Fruit fly (Drosophila melanogaster) whole organism, embryonic: ENCODE data around the gene CG18765.

Source experiments
- Blimp-1 ChIP-seq: fragments of 200-800 bp; sonication (Bioruptor generic); optimal IDR thresholded peaks from 3 replicates; lab custom pipeline; 2018; ENCODE audit warnings: missing biosample characterization, missing genetic modification characterization, mild to moderate bottlenecking, moderate library complexity, missing genetic modification reagents
- BtbVII ChIP-seq: fragments of 200-800 bp; sonication (Bioruptor generic); optimal IDR thresholded peaks from 3 replicates; lab custom pipeline; 2017; ENCODE audit warnings: missing biosample characterization, mild to moderate bottlenecking, missing genetic modification characterization
- C15 ChIP-seq: fragments of 200-800 bp; sonication (Bioruptor generic); IDR thresholded peaks from 3 replicates; pipeline ENCODE4 v1.3.6; 2022; ENCODE audit warnings: missing biosample characterization, missing genetic modification characterization
- CG10267 ChIP-seq: fragments of 200-800 bp; sonication (Bioruptor generic); optimal IDR thresholded peaks from 2 replicates; lab custom pipeline; 2018; ENCODE audit warnings: missing biosample characterization, mild to moderate bottlenecking, missing genetic modification characterization, moderate library complexity
- CG11695 ChIP-seq: fragments of 200-800 bp; sonication (Bioruptor generic); IDR thresholded peaks from 3 replicates; pipeline ENCODE4 v1.3.6; 2022; ENCODE audit warnings: missing biosample characterization, missing genetic modification characterization
- CG12219 ChIP-seq: fragments of 200-800 bp; sonication (Bioruptor generic); optimal IDR thresholded peaks from 3 replicates; lab custom pipeline; 2018; ENCODE audit warnings: missing biosample characterization, mild to moderate bottlenecking, missing genetic modification characterization
- CG14860 ChIP-seq: fragments of 200-800 bp; sonication (Bioruptor generic); IDR thresholded peaks from 3 replicates; pipeline ENCODE4 v1.3.6; 2022; ENCODE audit warnings: missing biosample characterization, missing genetic modification characterization; ENCODE audit not compliant: partially characterized antibody
- CG14965 ChIP-seq: fragments of 200-800 bp; sonication (Bioruptor generic); optimal IDR thresholded peaks from 2 replicates; lab custom pipeline; 2016; ENCODE audit warnings: missing biosample characterization, missing genetic modification characterization, borderline replicate concordance
- CG18262 ChIP-seq: fragments of 200-800 bp; optimal IDR thresholded peaks from 3 replicates; lab custom pipeline; 2019; ENCODE audit warnings: missing biosample characterization, mild to moderate bottlenecking, missing genetic modification characterization, moderate library complexity
- CG2120 ChIP-seq: fragments of 200-800 bp; sonication (Bioruptor generic); optimal IDR thresholded peaks from 3 replicates; lab custom pipeline; 2016; ENCODE audit warnings: missing biosample characterization, missing genetic modification characterization
- CG2199 ChIP-seq: fragments of 200-800 bp; sonication (Bioruptor generic); IDR thresholded peaks from 3 replicates; pipeline ENCODE4 v1.3.6; 2022; ENCODE audit warnings: missing biosample characterization, missing genetic modification characterization
- CG31365 ChIP-seq: fragments of 200-800 bp; sonication (Bioruptor generic); optimal IDR thresholded peaks from 2 replicates; lab custom pipeline; 2018; ENCODE audit warnings: missing biosample characterization, mild to moderate bottlenecking, missing genetic modification characterization
- CG31441 ChIP-seq: fragments of 200-800 bp; sonication (Bioruptor generic); IDR thresholded peaks from 2 replicates; pipeline ENCODE4 v1.3.6; 2022; ENCODE audit warnings: missing biosample characterization, missing genetic modification characterization
- CG42726 ChIP-seq: fragments of 200-800 bp; sonication (Bioruptor generic); IDR thresholded peaks from 2 replicates; pipeline ENCODE4 v1.3.6; 2022; ENCODE audit warnings: missing biosample characterization, missing genetic modification characterization; ENCODE audit not compliant: partially characterized antibody
- CG43689 ChIP-seq: fragments of 200-800 bp; sonication (Bioruptor generic); IDR thresholded peaks from 2 replicates; pipeline ENCODE4 v1.3.6; 2022; ENCODE audit warnings: missing biosample characterization, missing genetic modification characterization
- CG4730 ChIP-seq: fragments of 200-800 bp; sonication (Bioruptor generic); IDR thresholded peaks from 2 replicates; pipeline ENCODE4 v1.3.6; 2022; ENCODE audit warnings: missing biosample characterization, missing genetic modification characterization
- CG7786 ChIP-seq: fragments of 200-800 bp; sonication (Bioruptor generic); optimal IDR thresholded peaks from 2 replicates; lab custom pipeline; 2016; ENCODE audit warnings: missing biosample characterization, missing genetic modification characterization
- CG7839 ChIP-seq: fragments of 200-800 bp; sonication (Bioruptor generic); optimal IDR thresholded peaks from 3 replicates; lab custom pipeline; 2018; ENCODE audit warnings: missing biosample characterization, mild to moderate bottlenecking, missing genetic modification characterization, moderate library complexity
- CG8765 ChIP-seq: fragments of 200-800 bp; sonication (Bioruptor generic); IDR thresholded peaks from 2 replicates; pipeline ENCODE4 v1.3.6; 2022; ENCODE audit warnings: missing biosample characterization, missing genetic modification characterization
- CG9797 ChIP-seq: fragments of 200-800 bp; sonication (Bioruptor generic); optimal IDR thresholded peaks from 3 replicates; lab custom pipeline; 2018; ENCODE audit warnings: missing biosample characterization, mild to moderate bottlenecking, missing genetic modification characterization
- Dad ChIP-seq: fragments of 200-800 bp; sonication (Bioruptor generic); optimal IDR thresholded peaks from 3 replicates; lab custom pipeline; 2016; ENCODE audit warnings: missing biosample characterization, missing genetic modification characterization
- Dll ChIP-seq: fragments of 200-800 bp; sonication (Bioruptor generic); IDR thresholded peaks from 4 replicates; pipeline ENCODE4 v1.3.6; 2022; ENCODE audit warnings: missing biosample characterization, missing genetic modification characterization; ENCODE audit not compliant: partially characterized antibody
- H2.0 ChIP-seq: fragments of 200-800 bp; sonication (Bioruptor generic); IDR thresholded peaks from 2 replicates; pipeline ENCODE4 v1.3.6; 2022; ENCODE audit warnings: missing biosample characterization, missing genetic modification characterization
- Pdp1 ChIP-seq, 2 experiments: fragments of 200-800 bp; sonication (Bioruptor generic); optimal IDR thresholded peaks; 3 replicates each; lab custom pipeline; 2016; ENCODE audit warnings: missing biosample characterization in 2 of 2, missing genetic modification characterization in 2 of 2, mild to moderate bottlenecking in 1 of 2, moderate library complexity in 1 of 2
- ab ChIP-seq: fragments of 200-800 bp; sonication (Bioruptor generic); optimal IDR thresholded peaks from 2 replicates; lab custom pipeline; 2016; ENCODE audit warnings: missing biosample characterization, missing genetic modification characterization
- ac ChIP-seq: fragments of 200-800 bp; sonication (Bioruptor generic); optimal IDR thresholded peaks from 3 replicates; lab custom pipeline; 2017; ENCODE audit warnings: missing biosample characterization, mild to moderate bottlenecking, missing genetic modification characterization
- amos ChIP-seq: fragments of 200-800 bp; sonication (Bioruptor generic); IDR thresholded peaks from 2 replicates; pipeline ENCODE4 v1.3.6; 2022; ENCODE audit warnings: missing biosample characterization, missing genetic modification characterization; ENCODE audit not compliant: partially characterized antibody
- bab2 ChIP-seq: fragments of 200-800 bp; sonication (Bioruptor generic); optimal IDR thresholded peaks from 2 replicates; lab custom pipeline; 2016; ENCODE audit warnings: missing biosample characterization, missing genetic modification characterization
- croc ChIP-seq: fragments of 200-800 bp; sonication (Bioruptor generic); conservative IDR thresholded peaks from 3 replicates; pipeline ENCODE4 v1.3.6; 2022; ENCODE audit warnings: missing biosample characterization, missing genetic modification characterization
- crol ChIP-seq: fragments of 200-800 bp; sonication (Bioruptor generic); IDR thresholded peaks from 2 replicates; pipeline ENCODE4 v1.3.6; 2022; ENCODE audit warnings: missing biosample characterization, missing genetic modification characterization
- dan ChIP-seq: fragments of 200-800 bp; sonication (Bioruptor generic); IDR thresholded peaks from 2 replicates; pipeline ENCODE4 v1.3.6; 2022; ENCODE audit warnings: missing biosample characterization, missing genetic modification characterization
- dm ChIP-seq: fragments of 200-800 bp; sonication (Bioruptor generic); optimal IDR thresholded peaks from 3 replicates; lab custom pipeline; 2016; ENCODE audit warnings: missing biosample characterization, missing genetic modification characterization
- eyg ChIP-seq: fragments of 200-800 bp; sonication (Bioruptor generic); optimal IDR thresholded peaks from 3 replicates; lab custom pipeline; 2016; ENCODE audit warnings: missing biosample characterization, missing genetic modification characterization
- ftz-f1 ChIP-seq: fragments of 200-800 bp; sonication (Bioruptor generic); optimal IDR thresholded peaks from 2 replicates; lab custom pipeline; 2016; ENCODE audit warnings: missing biosample characterization, missing genetic modification characterization
- gcm ChIP-seq: fragments of 200-800 bp; sonication (Bioruptor generic); optimal IDR thresholded peaks from 2 replicates; lab custom pipeline; 2019; ENCODE audit warnings: missing biosample characterization, mild to moderate bottlenecking, missing genetic modification characterization, moderate library complexity
- gt ChIP-seq: fragments of 200-800 bp; sonication (Bioruptor generic); IDR thresholded peaks from 2 replicates; pipeline ENCODE4 v1.3.6; 2022; ENCODE audit warnings: missing biosample characterization, missing genetic modification characterization
- ham ChIP-seq: fragments of 200-800 bp; sonication (Bioruptor generic); IDR thresholded peaks from 2 replicates; pipeline ENCODE4 v1.3.6; 2022; ENCODE audit warnings: missing biosample characterization, missing genetic modification characterization
- jing ChIP-seq: fragments of 200-800 bp; sonication (Bioruptor generic); optimal IDR thresholded peaks from 2 replicates; lab custom pipeline; 2018; ENCODE audit warnings: missing biosample characterization, mild to moderate bottlenecking, missing genetic modification characterization
- mam ChIP-seq: fragments of 200-800 bp; sonication (Bioruptor generic); optimal IDR thresholded peaks from 3 replicates; lab custom pipeline; 2016; ENCODE audit warnings: missing biosample characterization, missing genetic modification characterization
- mirr ChIP-seq: fragments of 200-800 bp; sonication (Bioruptor generic); optimal IDR thresholded peaks from 3 replicates; lab custom pipeline; 2018; ENCODE audit warnings: missing biosample characterization, mild to moderate bottlenecking, missing genetic modification characterization
- pita ChIP-seq: fragments of 200-800 bp; sonication (Bioruptor generic); optimal IDR thresholded peaks from 2 replicates; lab custom pipeline; 2017; ENCODE audit warnings: missing biosample characterization, mild to moderate bottlenecking, missing genetic modification characterization
- pros ChIP-seq: fragments of 200-800 bp; sonication (Bioruptor generic); optimal IDR thresholded peaks from 3 replicates; lab custom pipeline; 2019; ENCODE audit warnings: missing biosample characterization, mild to moderate bottlenecking, missing genetic modification characterization, moderate library complexity
- repo ChIP-seq: fragments of 200-800 bp; sonication (Bioruptor generic); optimal IDR thresholded peaks from 2 replicates; lab custom pipeline; 2016; ENCODE audit warnings: missing biosample characterization, missing genetic modification characterization
- ro ChIP-seq: fragments of 200-800 bp; sonication (Bioruptor generic); IDR thresholded peaks from 2 replicates; pipeline ENCODE4 v1.3.6; 2022; ENCODE audit warnings: missing biosample characterization, missing genetic modification characterization
- sc ChIP-seq, 3 experiments: fragments of >200 bp in 2 of 3; fragments of 200-800 bp in 1 of 3; sonication (Bioruptor generic) in 1 of 3; optimal IDR thresholded peaks; 2 replicates in 2 of 3; 3 replicates in 1 of 3; lab custom pipeline; 2017; ENCODE audit warnings: mild to moderate bottlenecking in 1 of 3, missing biosample characterization in 1 of 3, missing genetic modification characterization in 1 of 3, missing genetic modification reagents in 1 of 3
- sna ChIP-seq: fragments of 200-800 bp; sonication (Bioruptor generic); IDR thresholded peaks from 2 replicates; pipeline ENCODE4 v1.3.6; 2022; ENCODE audit warnings: missing biosample characterization, missing genetic modification characterization; ENCODE audit not compliant: partially characterized antibody
- sqz ChIP-seq: fragments of 200-800 bp; sonication (Bioruptor generic); optimal IDR thresholded peaks from 3 replicates; lab custom pipeline; 2018; ENCODE audit warnings: missing biosample characterization, mild to moderate bottlenecking, missing genetic modification characterization
- vvl ChIP-seq: fragments of 200-800 bp; sonication (Bioruptor generic); IDR thresholded peaks from 2 replicates; pipeline ENCODE4 v1.3.6; 2022; ENCODE audit warnings: missing biosample characterization, missing genetic modification characterization

The CG18765 gene

DNA sequence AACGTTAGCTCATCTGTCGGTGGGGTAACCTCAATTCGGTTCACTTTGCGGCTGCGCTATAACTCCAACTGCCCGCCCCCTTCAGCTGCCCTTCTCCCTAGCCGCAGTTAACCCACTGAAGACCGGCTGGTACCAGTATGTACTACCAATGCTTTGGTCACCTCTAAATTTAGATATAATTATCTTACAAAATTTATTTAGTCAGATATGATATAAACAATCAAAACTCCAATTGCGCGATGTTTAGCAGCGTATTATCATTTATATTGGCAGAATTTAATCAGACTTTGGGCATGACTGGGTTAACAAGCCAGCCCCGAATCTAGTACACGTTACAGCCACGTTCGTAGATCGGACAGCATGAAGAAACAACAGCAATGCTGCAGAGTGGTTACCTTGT lies 29.9 kb downstream of the CG18765 start (continued):
- peak; percentile 60 for TF ChIP-seq vvl (GFP tag; lab: Robert Waterston, UW)
- peak; percentile 66 for TF ChIP-seq CG7839
- TF ChIP-seq bab2 (GFP tag; lab: Kevin White, UChicago): no peak
- peak; percentile 57; the same call in 1 of the 3 replicates for TF ChIP-seq CG11695 (GFP tag; lab: Robert Waterston, UW)
- peak; percentile 8; the same call in 1 of the 2 replicates for TF ChIP-seq H2.0 (GFP tag; lab: Robert Waterston, UW)
- peak; percentile 21 for TF ChIP-seq CG10267
- TF ChIP-seq CG31441 (GFP tag; lab: Robert Waterston, UW): peak; percentile 61
- TF ChIP-seq crol (GFP tag; lab: Robert Waterston, UW): peak; percentile 35
- TF ChIP-seq CG18262: peak; percentile 70
- no peak for TF ChIP-seq sc (optimal IDR thresholded peaks at IDR 0.05; lab: Kevin White, UChicago)
- TF ChIP-seq sc (GFP tag; optimal IDR thresholded peaks at IDR 0.05; lab: Kevin White, UChicago): no peak
- TF ChIP-seq CG12219: peak; percentile 57

DNA sequence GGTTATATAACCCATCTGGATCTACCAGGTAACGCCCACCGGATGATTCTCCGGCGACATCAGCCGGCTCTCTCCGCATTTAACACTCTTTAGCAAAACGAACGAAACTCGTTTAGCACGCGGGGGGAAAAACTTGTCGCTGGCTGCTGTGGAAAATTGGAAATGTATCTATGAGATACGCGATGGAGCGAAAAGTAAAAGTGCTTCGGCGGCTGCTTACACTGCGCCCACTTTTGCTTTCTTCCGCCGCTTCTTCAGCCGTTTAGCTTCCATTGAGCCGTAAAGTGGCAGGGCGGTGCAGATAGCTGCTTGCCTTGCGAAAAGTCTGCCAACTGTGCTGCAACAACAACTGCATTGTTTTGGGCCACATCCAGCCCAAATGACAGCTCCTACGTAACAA lies 30.4 kb downstream of the CG18765 start:
- TF ChIP-seq CG2199 (GFP tag; lab: Robert Waterston, UW) (0 out of 3 replicates have a peak, but pooled peaks have one; percentile 10), sna (GFP tag; lab: Robert Waterston, UW) (0 out of 2 replicates have a peak, but pooled peaks have one; percentile 16), Pdp1 (GFP tag; optimal IDR thresholded peaks at IDR 0.05; lab: Kevin White, UChicago) (peak in 1 of 2 experiments; percentile 80), jing (no peak), repo (GFP tag; lab: Kevin White, UChicago) (no peak), C15 (no peak), Blimp-1 (peak; percentile 98)

DNA sequence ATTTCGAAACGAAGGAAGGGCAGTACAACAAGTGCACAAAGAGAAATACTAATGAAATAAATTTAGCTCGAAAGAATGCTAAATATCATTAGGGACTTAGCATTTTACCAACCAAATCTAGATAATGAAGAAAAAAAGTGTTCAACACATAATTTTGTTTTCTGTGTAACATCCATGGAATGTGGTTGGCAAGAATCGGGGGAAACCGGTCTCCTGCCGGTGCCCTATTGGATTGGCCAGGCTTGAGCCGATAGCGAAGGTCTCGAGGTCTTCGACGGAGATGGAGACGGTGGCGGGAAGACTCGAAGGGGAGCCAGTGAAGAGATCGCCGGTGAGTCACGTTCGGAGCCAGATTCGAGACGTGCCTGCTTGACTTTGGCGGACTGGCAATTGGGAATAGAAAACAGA lies 33.8 kb downstream of the CG18765 start:
- TF ChIP-seq Dad (GFP tag; lab: Kevin White, UChicago) (no peak), dan (GFP tag; lab: Robert Waterston, UW) (no peak), CG2199 (GFP tag; lab: Robert Waterston, UW) (no peak), CG14860 (GFP tag; lab: Robert Waterston, UW) (no peak), bab2 (GFP tag; lab: Kevin White, UChicago) (peak; percentile 24), pita (GFP tag; lab: Kevin White, UChicago) (no peak), croc (no peak), mam (peak; percentile 49), CG14965 (GFP tag; lab: Kevin White, UChicago) (no peak), sqz (GFP tag; lab: Kevin White, UChicago) (no peak), CG8765 (GFP tag; lab: Robert Waterston, UW) (no peak), CG42726 (GFP tag; lab: Robert Waterston, UW) (no peak), CG4730 (GFP tag; lab: Robert Waterston, UW) (no peak), CG31365 (no peak), pros (GFP tag; lab: Kevin White, UChicago) (peak; percentile 9), Dll (GFP tag; lab: Robert Waterston, UW) (no peak), CG7786 (peak; percentile 27), amos (GFP tag; lab: Robert Waterston, UW) (no peak), BtbVII (GFP tag; lab: Kevin White, UChicago) (peak; percentile 21), CG43689 (GFP tag; lab: Robert Waterston, UW) (no peak), gt (no peak), eyg (GFP tag; lab: Kevin White, UChicago) (no peak), mirr (no peak), ro (GFP tag; lab: Robert Waterston, UW) (no peak), CG9797 (GFP tag; lab: Kevin White, UChicago) (no peak), CG12219 (no peak), dm (GFP tag; lab: Kevin White, UChicago) (no peak), ab (GFP tag; lab: Kevin White, UChicago) (no peak), ftz-f1 (GFP tag; lab: Kevin White, UChicago) (no peak), ham (GFP tag; lab: Robert Waterston, UW) (no peak), ac (GFP tag; lab: Kevin White, UChicago) (no peak), CG2120 (GFP tag; lab: Kevin White, UChicago) (peak; percentile 75), gcm (peak; percentile 31)
